Fruit fly (Drosophila melanogaster): ENCODE data around the gene CtIP.

dm6 chr3L:20431619-20432018 lies 4.4 kb upstream of the CtIP start:
- TF ChIP-seq kni (GFP tag; optimal IDR thresholded peaks at IDR 0.05) (no peak), Nf-YC (tag; optimal IDR thresholded peaks at IDR 0.05) (no peak), ham (GFP tag; IDR thresholded peaks at IDR 0.05) (no peak), Vsx1 (GFP tag; optimal IDR thresholded peaks at IDR 0.05) (no peak)
